Fruit fly (Drosophila melanogaster) whole organism, embryonic: ENCODE results near the gene wcy.

Source experiments
- CG10979 ChIP-seq: fragments of 200-800 bp; sonication (Bioruptor generic); optimal IDR thresholded peaks from 2 replicates; lab custom pipeline; 2018; ENCODE audit warnings: missing biosample characterization, mild to moderate bottlenecking, missing genetic modification characterization, moderate library complexity
- CG11504 ChIP-seq: fragments of 200-800 bp; sonication (Bioruptor generic); optimal IDR thresholded peaks from 3 replicates; lab custom pipeline; 2019; ENCODE audit warnings: missing biosample characterization, mild to moderate bottlenecking, missing genetic modification characterization, moderate library complexity
- CG12391 ChIP-seq: fragments of 200-800 bp; sonication (Bioruptor generic); optimal IDR thresholded peaks from 3 replicates; lab custom pipeline; 2018; ENCODE audit warnings: missing biosample characterization, mild to moderate bottlenecking, missing genetic modification characterization, moderate library complexity
- CG13775 ChIP-seq: fragments of 200-800 bp; sonication (Bioruptor generic); optimal IDR thresholded peaks from 3 replicates; lab custom pipeline; 2017; ENCODE audit warnings: missing biosample characterization, mild to moderate bottlenecking, missing genetic modification characterization
- CG15696 ChIP-seq: fragments of 200-800 bp; sonication (Bioruptor generic); optimal IDR thresholded peaks from 2 replicates; lab custom pipeline; 2019; ENCODE audit warnings: missing biosample characterization, mild to moderate bottlenecking, missing genetic modification characterization, moderate library complexity
- CG16863 ChIP-seq: fragments of 200-800 bp; sonication (Bioruptor generic); optimal IDR thresholded peaks from 3 replicates; lab custom pipeline; 2016; ENCODE audit warnings: missing biosample characterization, missing genetic modification characterization
- CG17361 ChIP-seq: fragments of 200-800 bp; sonication (Bioruptor generic); IDR thresholded peaks from 3 replicates; pipeline ENCODE4 v1.3.6; 2022; ENCODE audit warnings: missing biosample characterization, missing genetic modification characterization
- CG17802 ChIP-seq: fragments of 200-800 bp; sonication (Bioruptor generic); optimal IDR thresholded peaks from 2 replicates; lab custom pipeline; 2018; ENCODE audit warnings: missing biosample characterization, mild to moderate bottlenecking, missing genetic modification characterization, moderate library complexity
- CG18262 ChIP-seq: fragments of 200-800 bp; optimal IDR thresholded peaks from 3 replicates; lab custom pipeline; 2019; ENCODE audit warnings: missing biosample characterization, mild to moderate bottlenecking, missing genetic modification characterization, moderate library complexity
- CG2199 ChIP-seq: fragments of 200-800 bp; sonication (Bioruptor generic); IDR thresholded peaks from 3 replicates; pipeline ENCODE4 v1.3.6; 2022; ENCODE audit warnings: missing biosample characterization, missing genetic modification characterization
- CG2712 ChIP-seq: fragments of 200-800 bp; optimal IDR thresholded peaks from 3 replicates; lab custom pipeline; 2019; ENCODE audit warnings: missing biosample characterization, mild to moderate bottlenecking, missing genetic modification characterization, moderate library complexity
- CG30403 ChIP-seq: fragments of 200-800 bp; sonication (Bioruptor generic); optimal IDR thresholded peaks from 3 replicates; lab custom pipeline; 2016; ENCODE audit warnings: missing biosample characterization, missing genetic modification characterization
- CG3838 ChIP-seq: fragments of 200-800 bp; sonication (Bioruptor generic); optimal IDR thresholded peaks from 3 replicates; lab custom pipeline; 2016; ENCODE audit warnings: missing biosample characterization, missing genetic modification characterization
- CG4424 ChIP-seq: fragments of 200-800 bp; sonication (Bioruptor generic); optimal IDR thresholded peaks from 3 replicates; lab custom pipeline; 2016; ENCODE audit warnings: missing biosample characterization, missing genetic modification characterization
- CG4820 ChIP-seq: fragments of 200-800 bp; sonication (Bioruptor generic); optimal IDR thresholded peaks from 3 replicates; lab custom pipeline; 2016; ENCODE audit warnings: missing biosample characterization, missing genetic modification characterization
- CG7556 ChIP-seq: fragments of 200-800 bp; sonication (Bioruptor generic); optimal IDR thresholded peaks from 2 replicates; lab custom pipeline; 2017; ENCODE audit warnings: missing biosample characterization, mild to moderate bottlenecking, missing genetic modification characterization
- CG7839 ChIP-seq: fragments of 200-800 bp; sonication (Bioruptor generic); optimal IDR thresholded peaks from 3 replicates; lab custom pipeline; 2018; ENCODE audit warnings: missing biosample characterization, mild to moderate bottlenecking, missing genetic modification characterization, moderate library complexity
- CG9215 ChIP-seq: fragments of 200-800 bp; sonication (Bioruptor generic); IDR thresholded peaks from 2 replicates; pipeline ENCODE4 v1.3.6; 2022; ENCODE audit warnings: missing biosample characterization, missing genetic modification characterization
- CG9437 ChIP-seq: fragments of 200-800 bp; sonication (Bioruptor generic); optimal IDR thresholded peaks from 2 replicates; lab custom pipeline; 2018; ENCODE audit warnings: missing biosample characterization, mild to moderate bottlenecking, missing genetic modification characterization
- Chrac-16 ChIP-seq: fragments of 200-800 bp; sonication (Bioruptor generic); optimal IDR thresholded peaks from 3 replicates; lab custom pipeline; 2016; ENCODE audit warnings: missing biosample characterization, missing genetic modification characterization
- Dad ChIP-seq: fragments of 200-800 bp; sonication (Bioruptor generic); optimal IDR thresholded peaks from 3 replicates; lab custom pipeline; 2016; ENCODE audit warnings: missing biosample characterization, missing genetic modification characterization
- Ets97D ChIP-seq: fragments of 200-800 bp; sonication (Bioruptor generic); optimal IDR thresholded peaks from 3 replicates; lab custom pipeline; 2016; ENCODE audit warnings: missing biosample characterization, missing genetic modification characterization
- HLH3B ChIP-seq: fragments of 200-800 bp; sonication (Bioruptor generic); IDR thresholded peaks from 2 replicates; pipeline ENCODE4 v1.3.6; 2022; ENCODE audit warnings: missing biosample characterization, missing genetic modification characterization
- Jarid2 ChIP-seq: fragments of 200-800 bp; sonication (Bioruptor generic); optimal IDR thresholded peaks from 3 replicates; lab custom pipeline; 2017; ENCODE audit warnings: mild to moderate bottlenecking, missing biosample characterization, missing genetic modification reagents, missing genetic modification characterization
- Med ChIP-seq: fragments of 200-800 bp; sonication (Bioruptor generic); peaks from one replicate; lab custom pipeline; 2016; ENCODE audit warnings: missing biosample characterization, missing genetic modification characterization, mild to moderate bottlenecking, inconsistent platforms, moderate library complexity
- Myb ChIP-seq: fragments of 200-800 bp; sonication (Bioruptor generic); optimal IDR thresholded peaks from 2 replicates; lab custom pipeline; 2016; ENCODE audit warnings: missing biosample characterization, missing genetic modification characterization
- Oli ChIP-seq: fragments of 200-800 bp; sonication (Bioruptor generic); optimal IDR thresholded peaks from 2 replicates; lab custom pipeline; 2018; ENCODE audit warnings: missing biosample characterization, mild to moderate bottlenecking, missing genetic modification characterization, moderate library complexity
- Poxn ChIP-seq: fragments of 200-800 bp; sonication (Bioruptor generic); IDR thresholded peaks from 2 replicates; pipeline ENCODE4 v1.3.6; 2022; ENCODE audit warnings: missing biosample characterization, missing genetic modification characterization
- Sox100B ChIP-seq: fragments of 200-800 bp; sonication (Bioruptor generic); optimal IDR thresholded peaks from 3 replicates; lab custom pipeline; 2018; ENCODE audit warnings: missing biosample characterization, mild to moderate bottlenecking, missing genetic modification characterization
- Sox102F ChIP-seq: fragments of 200-800 bp; sonication (Bioruptor generic); optimal IDR thresholded peaks from 2 replicates; lab custom pipeline; 2018; ENCODE audit warnings: missing biosample characterization, mild to moderate bottlenecking, missing genetic modification characterization, moderate library complexity
- Ssrp ChIP-seq: fragments of 200-800 bp; sonication (Bioruptor generic); optimal IDR thresholded peaks from 2 replicates; lab custom pipeline; 2018; ENCODE audit warnings: missing biosample characterization, mild to moderate bottlenecking, missing genetic modification characterization, moderate library complexity
- Xbp1 ChIP-seq: fragments of 200-800 bp; sonication (Bioruptor generic); optimal IDR thresholded peaks from 3 replicates; lab custom pipeline; 2016; ENCODE audit warnings: missing biosample characterization, mild to moderate bottlenecking, missing genetic modification characterization
- bsh ChIP-seq, 2 experiments: fragments of 200-800 bp; sonication (Bioruptor generic); optimal IDR thresholded peaks; 2 replicates each; lab custom pipeline; 2017 to 2018; ENCODE audit warnings: mild to moderate bottlenecking in 2 of 2, missing biosample characterization in 2 of 2, missing genetic modification characterization in 2 of 2, moderate library complexity in 1 of 2
- dmrt99B ChIP-seq: fragments of 200-800 bp; sonication (Bioruptor generic); optimal IDR thresholded peaks from 2 replicates; lab custom pipeline; 2018; ENCODE audit warnings: missing biosample characterization, mild to moderate bottlenecking, missing genetic modification characterization, moderate library complexity
- ewg ChIP-seq: fragments of 200-800 bp; sonication (Bioruptor generic); optimal IDR thresholded peaks from 3 replicates; lab custom pipeline; 2017; ENCODE audit warnings: mild to moderate bottlenecking, missing biosample characterization, missing genetic modification reagents, missing genetic modification characterization
- gcm ChIP-seq: fragments of 200-800 bp; sonication (Bioruptor generic); optimal IDR thresholded peaks from 2 replicates; lab custom pipeline; 2019; ENCODE audit warnings: missing biosample characterization, mild to moderate bottlenecking, missing genetic modification characterization, moderate library complexity
- gem ChIP-seq: fragments of 200-800 bp; sonication (Bioruptor generic); optimal IDR thresholded peaks from 2 replicates; lab custom pipeline; 2019; ENCODE audit warnings: missing biosample characterization, mild to moderate bottlenecking, missing genetic modification characterization, moderate library complexity
- lola ChIP-seq, 3 experiments: fragments of >200 bp in 2 of 3; fragments of 200-800 bp in 1 of 3; sonication (Bioruptor generic) in 1 of 3; optimal IDR thresholded peaks; 2 replicates each; lab custom pipeline; 2017 to 2019; ENCODE audit warnings: missing biosample characterization in 3 of 3, missing genetic modification characterization in 3 of 3, mild to moderate bottlenecking in 1 of 3, moderate library complexity in 1 of 3
- phol ChIP-seq: fragments of 200-800 bp; sonication (Bioruptor generic); optimal IDR thresholded peaks from 3 replicates; lab custom pipeline; 2018; ENCODE audit warnings: missing biosample characterization, mild to moderate bottlenecking, missing genetic modification characterization, moderate library complexity
- row ChIP-seq: fragments of 200-800 bp; sonication (Bioruptor generic); IDR thresholded peaks from 3 replicates; pipeline ENCODE4 v1.3.6; 2022; ENCODE audit warnings: missing biosample characterization, missing genetic modification characterization
- sc ChIP-seq, 3 experiments: fragments of >200 bp in 2 of 3; fragments of 200-800 bp in 1 of 3; sonication (Bioruptor generic) in 1 of 3; optimal IDR thresholded peaks; 2 replicates in 2 of 3; 3 replicates in 1 of 3; lab custom pipeline; 2017; ENCODE audit warnings: mild to moderate bottlenecking in 1 of 3, missing biosample characterization in 1 of 3, missing genetic modification characterization in 1 of 3, missing genetic modification reagents in 1 of 3
- sens ChIP-seq: fragments of 200-800 bp; sonication (Bioruptor generic); peaks from one replicate; lab custom pipeline; 2016; ENCODE audit warnings: missing biosample characterization, missing genetic modification characterization
- stwl ChIP-seq: fragments of 200-800 bp; sonication (Bioruptor generic); optimal IDR thresholded peaks from 3 replicates; lab custom pipeline; 2018; ENCODE audit warnings: missing biosample characterization, mild to moderate bottlenecking, missing genetic modification characterization, moderate library complexity
- tin ChIP-seq: fragments of 200-800 bp; sonication (Bioruptor generic); optimal IDR thresholded peaks from 3 replicates; lab custom pipeline; 2016; ENCODE audit warnings: missing biosample characterization, missing genetic modification characterization
- tio ChIP-seq: fragments of 200-800 bp; sonication (Bioruptor generic); optimal IDR thresholded peaks from 2 replicates; lab custom pipeline; 2017; ENCODE audit warnings: missing biosample characterization, missing genetic modification characterization, inconsistent platforms

The wcy gene

dm6 chrX:17113324-17113723 lies 35.6 kb upstream of the wcy start (continued):
- TF ChIP-seq CG11504: peak; percentile 51
- peak; percentile 2 for TF ChIP-seq phol (tag; lab: Kevin White, UChicago)
- TF ChIP-seq dmrt99B: peak; percentile 44
- no peak for TF ChIP-seq CG3838 (GFP tag; lab: Kevin White, UChicago)
- peak; percentile 65 for TF ChIP-seq Sox102F (GFP tag; lab: Kevin White, UChicago)
- TF ChIP-seq CG12391 (tag; lab: Kevin White, UChicago): peak; percentile 40
- TF ChIP-seq Myb: no peak
- TF ChIP-seq ewg (GFP tag; lab: Kevin White, UChicago): no peak
- no peak for TF ChIP-seq CG17802 (tag; lab: Kevin White, UChicago)
- TF ChIP-seq Poxn (GFP tag; lab: Robert Waterston, UW): no peak
- TF ChIP-seq gcm: peak; percentile 23
- TF ChIP-seq Chrac-16 (GFP tag; lab: Kevin White, UChicago): no peak

- TF ChIP-seq CG17361 (GFP tag; lab: Robert Waterston, UW) (peak; percentile 45; the same call in 1 of the 3 replicates), CG7839 (peak; percentile 22), CG9437 (GFP tag; lab: Kevin White, UChicago) (peak; percentile 16), CG11504 (peak; percentile 31), sens (GFP tag; lab: Kevin White, UChicago) (peak; percentile 52), bsh (GFP tag; optimal IDR thresholded peaks at IDR 0.05; lab: Kevin White, UChicago) (peak; percentile 12 to 17), CG13775 (no peak), Oli (peak; percentile 13), CG2712 (tag; lab: Kevin White, UChicago) (peak; percentile 16), CG7556 (GFP tag; lab: Kevin White, UChicago) (peak; percentile 13), tio (GFP tag; lab: Kevin White, UChicago) (peak; percentile 16), Ssrp (tag; lab: Kevin White, UChicago) (peak; percentile 8), gem (tag; lab: Kevin White, UChicago) (peak; percentile 43), Sox100B (GFP tag; lab: Kevin White, UChicago) (peak; percentile 11), sc (optimal IDR thresholded peaks at IDR 0.05; lab: Kevin White, UChicago) (no peak), sc (GFP tag; optimal IDR thresholded peaks at IDR 0.05; lab: Kevin White, UChicago) (peak; percentile 30), Med (GFP tag; lab: Kevin White, UChicago) (peak; percentile 36), tin (GFP tag; lab: Kevin White, UChicago) (peak; percentile 2), row (GFP tag; lab: Robert Waterston, UW) (0 out of 3 replicates have a peak, but pooled peaks have one; percentile 12), CG16863 (GFP tag; lab: Kevin White, UChicago) (peak; percentile 3), CG2199 (GFP tag; lab: Robert Waterston, UW) (0 out of 3 replicates have a peak, but pooled peaks have one; percentile 42), HLH3B (GFP tag; lab: Robert Waterston, UW) (no peak), Sox102F (GFP tag; lab: Kevin White, UChicago) (peak; percentile 25), lola (GFP tag; optimal IDR thresholded peaks at IDR 0.05; lab: Kevin White, UChicago) (peak in 1 of 3 experiments; percentile 13), Ets97D (GFP tag; lab: Kevin White, UChicago) (no peak), CG18262 (tag; lab: Kevin White, UChicago) (peak; percentile 31), Xbp1 (GFP tag; lab: Kevin White, UChicago) (no peak), phol (tag; lab: Kevin White, UChicago) (peak; percentile 49), CG15696 (tag; lab: Kevin White, UChicago) (peak; percentile 2), Dad (GFP tag; lab: Kevin White, UChicago) (no peak), CG10979 (tag; lab: Kevin White, UChicago) (peak; percentile 41), stwl (tag; lab: Kevin White, UChicago) (peak; percentile 0), Jarid2 (no peak), CG30403 (GFP tag; lab: Kevin White, UChicago) (peak; percentile 28), CG9215 (no peak), CG4424 (GFP tag; lab: Kevin White, UChicago) (peak; percentile 32), CG4820 (peak; percentile 23)
These were observed 34.6 kb upstream of the wcy start for dm6 chrX:17111958-17112953.
